Fruit fly (Drosophila melanogaster) whole organism, embryonic: ENCODE results near the gene CG42540.

ENCODE experiments used
- Abd-B ChIP-seq: fragments of 200-800 bp; sonication (Bioruptor generic); optimal IDR thresholded peaks from 2 replicates; lab custom pipeline; 2018; ENCODE audit warnings: missing biosample characterization, mild to moderate bottlenecking, missing genetic modification characterization, moderate library complexity
- Ada2b ChIP-seq: fragments of 200-800 bp; sonication (Bioruptor generic); IDR thresholded peaks from 2 replicates; pipeline ENCODE4 v1.3.6; 2022; ENCODE audit warnings: missing biosample characterization, missing genetic modification characterization
- Atf6 ChIP-seq: fragments of 200-800 bp; sonication (Bioruptor generic); IDR thresholded peaks from 2 replicates; pipeline ENCODE4 v1.3.6; 2022; ENCODE audit warnings: missing biosample characterization, missing genetic modification characterization
- B-H1 ChIP-seq: fragments of 200-800 bp; sonication (Bioruptor generic); IDR thresholded peaks from 3 replicates; pipeline ENCODE4 v1.3.6; 2022; ENCODE audit warnings: missing biosample characterization, missing genetic modification characterization
- CG10462 ChIP-seq: fragments of 200-800 bp; sonication (Bioruptor generic); optimal IDR thresholded peaks from 2 replicates; lab custom pipeline; 2016; ENCODE audit warnings: missing biosample characterization, missing genetic modification characterization
- CG11247 ChIP-seq: fragments of 200-800 bp; sonication (Bioruptor generic); IDR thresholded peaks from 2 replicates; pipeline ENCODE4 v1.3.6; 2022; ENCODE audit warnings: missing biosample characterization, missing genetic modification characterization
- CG11560 ChIP-seq: fragments of 200-800 bp; sonication (Bioruptor generic); IDR thresholded peaks from 3 replicates; pipeline ENCODE4 v1.3.6; 2022; ENCODE audit warnings: missing biosample characterization, missing genetic modification characterization
- CG11695 ChIP-seq: fragments of 200-800 bp; sonication (Bioruptor generic); IDR thresholded peaks from 3 replicates; pipeline ENCODE4 v1.3.6; 2022; ENCODE audit warnings: missing biosample characterization, missing genetic modification characterization
- CG12659 ChIP-seq: fragments of 200-800 bp; sonication (Bioruptor generic); optimal IDR thresholded peaks from 3 replicates; lab custom pipeline; 2017; ENCODE audit warnings: mild to moderate bottlenecking, missing biosample characterization, missing genetic modification reagents, missing genetic modification characterization
- CG13424 ChIP-seq: fragments of 200-800 bp; sonication (Bioruptor generic); optimal IDR thresholded peaks from 2 replicates; lab custom pipeline; 2019; ENCODE audit warnings: missing biosample characterization, mild to moderate bottlenecking, missing genetic modification characterization, moderate library complexity
- CG16779 ChIP-seq: fragments of 200-800 bp; sonication (Bioruptor generic); IDR thresholded peaks from 2 replicates; pipeline ENCODE4 v1.3.6; 2022; ENCODE audit warnings: missing biosample characterization, missing genetic modification characterization
- CG17328 ChIP-seq: fragments of 200-800 bp; sonication (Bioruptor generic); IDR thresholded peaks from 2 replicates; pipeline ENCODE4 v1.3.6; 2022; ENCODE audit warnings: missing biosample characterization, missing genetic modification characterization
- CG1792 ChIP-seq: fragments of 200-800 bp; sonication (Bioruptor generic); optimal IDR thresholded peaks from 2 replicates; lab custom pipeline; 2016; ENCODE audit warnings: missing biosample characterization, missing genetic modification characterization
- CG2120 ChIP-seq: fragments of 200-800 bp; sonication (Bioruptor generic); optimal IDR thresholded peaks from 3 replicates; lab custom pipeline; 2016; ENCODE audit warnings: missing biosample characterization, missing genetic modification characterization
- CG31441 ChIP-seq: fragments of 200-800 bp; sonication (Bioruptor generic); IDR thresholded peaks from 2 replicates; pipeline ENCODE4 v1.3.6; 2022; ENCODE audit warnings: missing biosample characterization, missing genetic modification characterization
- CG3281 ChIP-seq: fragments of 200-800 bp; sonication (Bioruptor generic); optimal IDR thresholded peaks from 3 replicates; lab custom pipeline; 2017; ENCODE audit warnings: missing biosample characterization, mild to moderate bottlenecking, missing genetic modification characterization
- CG3407 ChIP-seq: fragments of 200-800 bp; sonication (Bioruptor generic); optimal IDR thresholded peaks from 2 replicates; lab custom pipeline; 2018; ENCODE audit warnings: missing biosample characterization, mild to moderate bottlenecking, missing genetic modification characterization
- CG34422 ChIP-seq: fragments of 200-800 bp; sonication (Bioruptor generic); IDR thresholded peaks from 3 replicates; pipeline ENCODE4 v1.3.6; 2022; ENCODE audit warnings: missing biosample characterization, missing genetic modification characterization
- CG3838 ChIP-seq: fragments of 200-800 bp; sonication (Bioruptor generic); optimal IDR thresholded peaks from 3 replicates; lab custom pipeline; 2016; ENCODE audit warnings: missing biosample characterization, missing genetic modification characterization
- CG4424 ChIP-seq: fragments of 200-800 bp; sonication (Bioruptor generic); optimal IDR thresholded peaks from 3 replicates; lab custom pipeline; 2016; ENCODE audit warnings: missing biosample characterization, missing genetic modification characterization
- CG5953 ChIP-seq: fragments of 200-800 bp; sonication (Bioruptor generic); IDR thresholded peaks from 2 replicates; pipeline ENCODE4 v1.3.6; 2022; ENCODE audit warnings: missing biosample characterization, missing genetic modification characterization
- CG6175 ChIP-seq: fragments of 200-800 bp; sonication (Bioruptor generic); IDR thresholded peaks from 3 replicates; pipeline ENCODE4 v1.3.6; 2022; ENCODE audit warnings: missing biosample characterization, missing genetic modification characterization
- CG9437 ChIP-seq: fragments of 200-800 bp; sonication (Bioruptor generic); optimal IDR thresholded peaks from 2 replicates; lab custom pipeline; 2018; ENCODE audit warnings: missing biosample characterization, mild to moderate bottlenecking, missing genetic modification characterization
- CG9727 ChIP-seq: fragments of 200-800 bp; sonication (Bioruptor generic); optimal IDR thresholded peaks from 3 replicates; lab custom pipeline; 2017; ENCODE audit warnings: missing biosample characterization, mild to moderate bottlenecking, missing genetic modification characterization
- E2f2 ChIP-seq: fragments of 200-800 bp; sonication (Bioruptor generic); IDR thresholded peaks from 2 replicates; pipeline ENCODE4 v1.3.6; 2022; ENCODE audit warnings: missing biosample characterization, missing genetic modification characterization
- Gsc ChIP-seq: fragments of 200-800 bp; sonication (Bioruptor generic); IDR thresholded peaks from 2 replicates; pipeline ENCODE4 v1.3.6; 2022; ENCODE audit warnings: missing biosample characterization, missing genetic modification characterization
- H2.0 ChIP-seq: fragments of 200-800 bp; sonication (Bioruptor generic); IDR thresholded peaks from 2 replicates; pipeline ENCODE4 v1.3.6; 2022; ENCODE audit warnings: missing biosample characterization, missing genetic modification characterization
- HLH3B ChIP-seq: fragments of 200-800 bp; sonication (Bioruptor generic); IDR thresholded peaks from 2 replicates; pipeline ENCODE4 v1.3.6; 2022; ENCODE audit warnings: missing biosample characterization, missing genetic modification characterization
- Hr3 ChIP-seq: fragments of 200-800 bp; sonication (Bioruptor generic); optimal IDR thresholded peaks from 3 replicates; lab custom pipeline; 2016; ENCODE audit warnings: missing biosample characterization, missing genetic modification characterization
- MBD-R2 ChIP-seq: fragments of 200-800 bp; sonication (Bioruptor generic); IDR thresholded peaks from 2 replicates; pipeline ENCODE4 v1.3.6; 2022; ENCODE audit warnings: missing biosample characterization, missing genetic modification characterization
- Oaz ChIP-seq: fragments of 200-800 bp; sonication (Bioruptor generic); IDR thresholded peaks from 2 replicates; pipeline ENCODE4 v1.3.6; 2022; ENCODE audit warnings: missing biosample characterization, missing genetic modification characterization
- Oli ChIP-seq: fragments of 200-800 bp; sonication (Bioruptor generic); optimal IDR thresholded peaks from 2 replicates; lab custom pipeline; 2018; ENCODE audit warnings: missing biosample characterization, mild to moderate bottlenecking, missing genetic modification characterization, moderate library complexity
- Ptx1 ChIP-seq: fragments of 200-800 bp; sonication (Bioruptor generic); IDR thresholded peaks from 2 replicates; pipeline ENCODE4 v1.3.6; 2022; ENCODE audit warnings: missing biosample characterization, missing genetic modification characterization
- Sry-β ChIP-seq: fragments of 200-800 bp; sonication (Bioruptor generic); optimal IDR thresholded peaks from 2 replicates; lab custom pipeline; 2018; ENCODE audit warnings: missing biosample characterization, mild to moderate bottlenecking, missing genetic modification characterization, moderate library complexity
- ac ChIP-seq: fragments of 200-800 bp; sonication (Bioruptor generic); optimal IDR thresholded peaks from 3 replicates; lab custom pipeline; 2017; ENCODE audit warnings: missing biosample characterization, mild to moderate bottlenecking, missing genetic modification characterization
- bcd ChIP-seq: fragments of 200-800 bp; sonication (Bioruptor generic); optimal IDR thresholded peaks from 2 replicates; lab custom pipeline; 2017; ENCODE audit warnings: missing biosample characterization, mild to moderate bottlenecking, missing genetic modification characterization
- cas ChIP-seq: fragments of 200-800 bp; sonication (Bioruptor generic); IDR thresholded peaks from 2 replicates; pipeline ENCODE4 v1.3.6; 2022; ENCODE audit warnings: missing biosample characterization, missing genetic modification characterization
- exex ChIP-seq: fragments of 200-800 bp; sonication (Bioruptor generic); optimal IDR thresholded peaks from 4 replicates; lab custom pipeline; 2018; ENCODE audit warnings: missing biosample characterization, mild to moderate bottlenecking, missing genetic modification characterization, moderate library complexity
- gcm ChIP-seq: fragments of 200-800 bp; sonication (Bioruptor generic); optimal IDR thresholded peaks from 2 replicates; lab custom pipeline; 2019; ENCODE audit warnings: missing biosample characterization, mild to moderate bottlenecking, missing genetic modification characterization, moderate library complexity
- gsb ChIP-seq: fragments of 200-800 bp; sonication (Bioruptor generic); IDR thresholded peaks from 2 replicates; pipeline ENCODE4 v1.3.6; 2022; ENCODE audit warnings: missing biosample characterization, missing genetic modification characterization
- jumu ChIP-seq: fragments of 200-800 bp; sonication (Bioruptor generic); optimal IDR thresholded peaks from 3 replicates; lab custom pipeline; 2016; ENCODE audit warnings: missing biosample characterization, missing genetic modification characterization
- kay ChIP-seq: fragments of 200-800 bp; sonication (Bioruptor generic); optimal IDR thresholded peaks from 2 replicates; lab custom pipeline; 2016; ENCODE audit warnings: missing biosample characterization, missing genetic modification characterization
- lmd ChIP-seq: fragments of 200-800 bp; sonication (Bioruptor generic); IDR thresholded peaks from 2 replicates; pipeline ENCODE4 v1.3.6; 2022; ENCODE audit warnings: missing biosample characterization, missing genetic modification characterization
- lov ChIP-seq, 2 experiments: fragments of 200-800 bp in 1 of 2; fragments of >200 bp in 1 of 2; sonication (Bioruptor generic) in 1 of 2; IDR thresholded peaks in 1 of 2; optimal IDR thresholded peaks in 1 of 2; 2 replicates in 1 of 2; 3 replicates in 1 of 2; pipeline versions ENCODE4 v1.3.6 to Lab custom; 2017 to 2022; ENCODE audit warnings: missing biosample characterization in 1 of 2, missing genetic modification characterization in 1 of 2
- nau ChIP-seq: fragments of 200-800 bp; sonication (Bioruptor generic); optimal IDR thresholded peaks from 3 replicates; lab custom pipeline; 2017; ENCODE audit warnings: missing biosample characterization, mild to moderate bottlenecking, missing genetic modification characterization, missing genetic modification reagents
- onecut ChIP-seq: fragments of 200-800 bp; sonication (Bioruptor generic); IDR thresholded peaks from 2 replicates; pipeline ENCODE4 v1.3.6; 2022; ENCODE audit warnings: missing biosample characterization, missing genetic modification characterization
- ro ChIP-seq: fragments of 200-800 bp; sonication (Bioruptor generic); IDR thresholded peaks from 2 replicates; pipeline ENCODE4 v1.3.6; 2022; ENCODE audit warnings: missing biosample characterization, missing genetic modification characterization
- tin ChIP-seq: fragments of 200-800 bp; sonication (Bioruptor generic); optimal IDR thresholded peaks from 3 replicates; lab custom pipeline; 2016; ENCODE audit warnings: missing biosample characterization, missing genetic modification characterization
- trh ChIP-seq: fragments of 200-800 bp; sonication (Bioruptor generic); optimal IDR thresholded peaks from 2 replicates; lab custom pipeline; 2016; ENCODE audit warnings: missing biosample characterization, missing genetic modification characterization
- twi ChIP-seq: fragments of 200-800 bp; optimal IDR thresholded peaks from 2 replicates; lab custom pipeline; 2019; ENCODE audit warnings: missing biosample characterization, mild to moderate bottlenecking, missing genetic modification characterization, moderate library complexity
- usp ChIP-seq: fragments of >200 bp; optimal IDR thresholded peaks from 2 replicates; lab custom pipeline; 2017; ENCODE audit warnings: missing biosample characterization, missing genetic modification characterization
- wdn ChIP-seq: fragments of 200-800 bp; sonication (Bioruptor generic); IDR thresholded peaks from 2 replicates; pipeline ENCODE4 v1.3.6; 2022; ENCODE audit warnings: missing biosample characterization, missing genetic modification characterization

The CG42540 gene

DNA sequence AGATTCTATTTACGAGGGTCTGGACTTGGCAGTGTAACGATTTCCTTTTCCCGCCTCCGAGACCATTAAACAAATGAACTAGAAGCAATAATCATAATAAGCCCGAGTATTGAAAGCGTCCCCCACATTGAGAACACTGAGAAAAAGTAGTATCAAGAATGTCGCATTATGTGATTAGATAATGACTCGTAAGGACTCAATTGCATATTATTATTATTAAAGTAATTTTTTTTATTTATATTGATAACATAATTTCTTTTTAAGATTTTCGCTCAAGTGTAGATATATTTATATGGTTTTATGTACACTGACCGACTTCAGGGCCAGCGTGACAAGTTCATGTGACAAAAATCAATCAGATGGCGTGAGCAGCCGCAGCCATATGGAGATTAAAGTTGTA lies 47.6 kb downstream of the CG42540 start (continued):
- no peak for TF ChIP-seq CG10462 (GFP tag; lab: Kevin White, UChicago)
- no peak for TF ChIP-seq trh (GFP tag; lab: Kevin White, UChicago)
- TF ChIP-seq E2f2 (GFP tag; lab: Robert Waterston, UW), result no peak
- TF ChIP-seq H2.0, result peak; percentile 35; the same call in 1 of the 2 replicates
- TF ChIP-seq Atf6 (GFP tag; lab: Robert Waterston, UW), result peak; percentile 58
- TF ChIP-seq CG2120 (GFP tag; lab: Kevin White, UChicago), result peak; percentile 6
- TF ChIP-seq CG31441, result peak; percentile 65; the same call in 1 of the 2 replicates
- no peak for TF ChIP-seq bcd (GFP tag; lab: Kevin White, UChicago)
- TF ChIP-seq CG9437, result peak; percentile 23
- no peak for TF ChIP-seq CG3838 (GFP tag; lab: Kevin White, UChicago)
- TF ChIP-seq CG34422 (GFP tag; lab: Robert Waterston, UW), result 0 out of 3 replicates have a peak, but pooled peaks have one; percentile 50
- no peak for TF ChIP-seq exex (tag; lab: Kevin White, UChicago)
- TF ChIP-seq ro (GFP tag; lab: Robert Waterston, UW), result no peak
- TF ChIP-seq CG11247 (GFP tag; lab: Robert Waterston, UW), result peak; percentile 57; the same call in 1 of the 2 replicates
- no peak for TF ChIP-seq kay (GFP tag; lab: Kevin White, UChicago)
- peak; percentile 24; the same call in 1 of the 2 replicates for TF ChIP-seq MBD-R2 (GFP tag; lab: Robert Waterston, UW)
- no peak for TF ChIP-seq CG6175 (GFP tag; lab: Robert Waterston, UW)
- TF ChIP-seq ac (GFP tag; lab: Kevin White, UChicago), result no peak
- peak; percentile 30 for TF ChIP-seq CG13424 (tag; lab: Kevin White, UChicago)
- TF ChIP-seq CG3281 (GFP tag; lab: Kevin White, UChicago), result peak; percentile 12
- TF ChIP-seq Oaz, result 0 out of 2 replicates have a peak, but pooled peaks have one; percentile 28
- TF ChIP-seq B-H1 (GFP tag; lab: Robert Waterston, UW), result no peak
- TF ChIP-seq wdn, result no peak
- TF ChIP-seq Oli (tag; lab: Kevin White, UChicago), result peak; percentile 45
- peak; percentile 17 for TF ChIP-seq twi (tag; lab: Kevin White, UChicago)
- no peak for TF ChIP-seq CG5953 (GFP tag; lab: Robert Waterston, UW)
- TF ChIP-seq HLH3B (GFP tag; lab: Robert Waterston, UW), result 0 out of 2 replicates have a peak, but pooled peaks have one; percentile 30
- TF ChIP-seq Sry-β, result no peak
- TF ChIP-seq onecut (GFP tag; lab: Robert Waterston, UW), result no peak
- TF ChIP-seq tin (GFP tag; lab: Kevin White, UChicago), result peak; percentile 17
- peak; percentile 41; the same call in 1 of the 3 replicates for TF ChIP-seq CG11695 (GFP tag; lab: Robert Waterston, UW)
- TF ChIP-seq lmd, result peak; percentile 55
- TF ChIP-seq CG12659 (GFP tag; lab: Kevin White, UChicago), result peak; percentile 27
- TF ChIP-seq gcm (GFP tag; lab: Kevin White, UChicago), result peak; percentile 20
- TF ChIP-seq CG3407, result peak; percentile 14
- TF ChIP-seq CG9727 (GFP tag; lab: Kevin White, UChicago), result peak; percentile 27
- TF ChIP-seq nau (GFP tag; lab: Kevin White, UChicago), result no peak
- TF ChIP-seq CG4424 (GFP tag; lab: Kevin White, UChicago), result no peak
- peak; percentile 54 for TF ChIP-seq Ada2b
- no peak for TF ChIP-seq Gsc (GFP tag; lab: Robert Waterston, UW)
- TF ChIP-seq gsb, result no peak
- no peak for TF ChIP-seq CG11560
- TF ChIP-seq jumu, result no peak
- peak; percentile 35 for TF ChIP-seq Abd-B (GFP tag; lab: Kevin White, UChicago)
- no peak for TF ChIP-seq CG1792 (GFP tag; lab: Kevin White, UChicago)
- no peak for TF ChIP-seq CG16779
- no peak for TF ChIP-seq cas (GFP tag; lab: Robert Waterston, UW)
- peak; percentile 34 for TF ChIP-seq Hr3 (GFP tag; lab: Kevin White, UChicago)
- TF ChIP-seq lov (optimal IDR thresholded peaks at IDR 0.05; lab: Kevin White, UChicago), result no peak
- TF ChIP-seq lov (GFP tag; IDR thresholded peaks at IDR 0.05; lab: Robert Waterston, UW), result no peak
- TF ChIP-seq CG17328 (GFP tag; lab: Robert Waterston, UW), result peak; percentile 64
- TF ChIP-seq usp (GFP tag; lab: Kevin White, UChicago), result no peak
- TF ChIP-seq Ptx1, result peak; percentile 63
